Worm (Caenorhabditis elegans): ENCODE data around the gene Y59A8B.21.

ce11 chrV:17951172-17951999, 34.7 kb upstream of the Y59A8B.21 start, which contains the start of gene Y59A8B.24:
- TF ChIP-seq dao-5 (tag; optimal IDR thresholded peaks at IDR 0.05): peak; percentile 33
- peak; percentile 73 for TF ChIP-seq him-1 (tag; optimal IDR thresholded peaks at IDR 0.05)
- TF ChIP-seq W03F9.2 (tag; optimal IDR thresholded peaks at IDR 0.05): peak; percentile 62
